Worm (Caenorhabditis elegans) whole organism, L4 larva: ENCODE data around the gene lron-10.

Source experiments
- F10B5.3 ChIP-seq: sonication (generic microtip); optimal IDR thresholded peaks from 2 replicates; lab custom pipeline; 2016; ENCODE audit warnings: mild to moderate bottlenecking, missing genetic modification characterization, missing compliant biosample characterization
- daf-12 ChIP-seq: fragments of 150-350 bp; optimal IDR thresholded peaks from 2 replicates; lab custom pipeline; 2014; ENCODE audit warnings: missing biosample characterization, missing genetic modification reagents, missing genetic modification characterization
- daf-19 ChIP-seq: fragments of 200-800 bp; sonication (Bioruptor generic); conservative IDR thresholded peaks from 2 replicates; pipeline ENCODE4 v1.3.6; 2022; ENCODE audit warnings: missing genetic modification characterization, missing compliant biosample characterization
- dpl-1 ChIP-seq: fragments of 150-350 bp; optimal IDR thresholded peaks from 2 replicates; lab custom pipeline; 2014; ENCODE audit warnings: missing biosample characterization, missing genetic modification reagents, missing genetic modification characterization
- hif-1 ChIP-seq, 2 experiments: sonication (generic microtip); optimal IDR thresholded peaks; 2 replicates each; lab custom pipeline; 2016 to 2017; ENCODE audit warnings: missing compliant biosample characterization in 2 of 2, missing genetic modification characterization in 2 of 2, missing genetic modification reagents in 2 of 2, missing genotype in 2 of 2, mild to moderate bottlenecking in 1 of 2
- madf-5 ChIP-seq, 2 experiments: fragments of 200-800 bp; sonication (Bioruptor generic); IDR thresholded peaks; 2 replicates each; pipeline ENCODE4 v1.3.6; 2022; ENCODE audit warnings: missing compliant biosample characterization in 2 of 2, missing genetic modification characterization in 2 of 2
- mdl-1 ChIP-seq, 2 experiments: fragments of 150-350 bp in 1 of 2; sonication (generic microtip) in 1 of 2; optimal IDR thresholded peaks; 2 replicates each; lab custom pipeline; 2014 to 2017; ENCODE audit warnings: missing biosample characterization in 2 of 2, missing genetic modification characterization in 2 of 2
- nhr-237 ChIP-seq: sonication (generic microtip); optimal IDR thresholded peaks from 2 replicates; lab custom pipeline; 2017; ENCODE audit warnings: missing biosample characterization, missing genetic modification characterization
- unc-130 ChIP-seq: sonication (generic microtip); optimal IDR thresholded peaks from 2 replicates; lab custom pipeline; 2016; ENCODE audit warnings: missing genetic modification reagents, missing genetic modification characterization, missing compliant biosample characterization
- unc-62 ChIP-seq, 3 experiments: fragments of 150-350 bp in 1 of 3; sonication (generic microtip); optimal IDR thresholded peaks in 2 of 3; peaks in 1 of 3; 1 replicate in 1 of 3; 2 replicates in 2 of 3; lab custom pipeline; 2014 to 2017; ENCODE audit warnings: missing biosample characterization in 3 of 3, missing genetic modification characterization in 3 of 3, missing genetic modification reagents in 3 of 3, missing genotype in 1 of 3
- vab-7 ChIP-seq: fragments of 200-800 bp; sonication (Bioruptor generic); IDR thresholded peaks from 2 replicates; pipeline ENCODE4 v1.3.6; 2022; ENCODE audit warnings: missing genetic modification reagents, missing genetic modification characterization, missing compliant biosample characterization
- zag-1 ChIP-seq: fragments of 150-350 bp; optimal IDR thresholded peaks from 2 replicates; lab custom pipeline; 2014; ENCODE audit warnings: missing biosample characterization, missing genetic modification characterization
- ztf-11 ChIP-seq: fragments of 150-350 bp; optimal IDR thresholded peaks from 2 replicates; lab custom pipeline; 2014; ENCODE audit warnings: missing biosample characterization, missing genetic modification characterization

- TF ChIP-seq nhr-237 (tag; lab: Kevin White, UChicago) (no peak), madf-5 (GFP tag; IDR thresholded peaks at IDR 0.05; lab: Robert Waterston, UW) (no peak), vab-7 (GFP tag; lab: Robert Waterston, UW) (no peak), daf-12 (no peak), F10B5.3 (tag; lab: Kevin White, UChicago) (no peak), hif-1 (tag; optimal IDR thresholded peaks at IDR 0.05; lab: Kevin White, UChicago) (no peak), ztf-11 (tag; lab: Kevin White, UChicago) (no peak), daf-19 (GFP tag; lab: Robert Waterston, UW) (no peak), dpl-1 (GFP tag; lab: Kevin White, UChicago) (no peak), unc-62 (GFP tag; optimal IDR thresholded peaks at IDR 0.05 in 1 of 2; lab: Kevin White, UChicago) (no peak), unc-62 (tag; optimal IDR thresholded peaks at IDR 0.05; lab: Kevin White, UChicago) (no peak), unc-130 (no peak), mdl-1 (tag; optimal IDR thresholded peaks at IDR 0.05; lab: Kevin White, UChicago) (no peak), zag-1 (no peak)
Measured at ce11 chrIII:10654718-10655117, 33.5 kb upstream of the lron-10 start, which contains the start of gene cnt-2.
